Worm (Caenorhabditis elegans): Measurements from ENCODE around the gene C39D10.11.

DNA sequence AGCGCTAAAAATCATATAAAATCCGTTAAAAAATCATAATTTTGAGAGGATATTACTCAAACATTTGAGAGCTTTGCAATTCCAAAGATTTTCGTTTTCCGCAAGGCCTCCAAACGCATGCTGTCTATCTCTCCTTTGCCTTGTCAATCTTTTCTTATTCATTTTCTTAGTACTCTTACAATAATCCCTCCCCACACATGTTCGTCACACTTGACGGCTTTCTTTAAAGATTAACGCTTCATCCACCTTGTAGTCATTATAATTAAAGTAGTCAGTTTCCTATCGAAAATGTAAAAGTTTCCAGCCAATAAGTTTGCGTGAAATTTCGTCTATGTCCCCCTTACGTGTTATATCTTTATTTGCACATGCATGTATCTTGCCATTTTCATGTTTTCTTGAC is 2.9 kb upstream of the C39D10.11 start:
- TF ChIP-seq unc-39 (tag; optimal IDR thresholded peaks at IDR 0.05) = no peak
- TF ChIP-seq ZK546.5 (tag; optimal IDR thresholded peaks at IDR 0.05) = no peak

All from whole organism, L2 larva.